Worm (Caenorhabditis elegans) whole organism, L3 larva: ENCODE measurements around the gene F15B9.6.

Source experiments
- ZK546.5 ChIP-seq: sonication (generic microtip); optimal IDR thresholded peaks from 2 replicates; lab custom pipeline; 2017; ENCODE audit warnings: missing biosample characterization, missing genetic modification characterization
- aly-2 ChIP-seq: fragments of 150-350 bp; optimal IDR thresholded peaks from 2 replicates; lab custom pipeline; 2014; ENCODE audit warnings: missing biosample characterization, missing genetic modification characterization
- ceh-16 ChIP-seq: sonication (generic microtip); optimal IDR thresholded peaks from 2 replicates; lab custom pipeline; 2017; ENCODE audit warnings: missing biosample characterization, missing genetic modification characterization
- ceh-28 ChIP-seq: fragments of 150-350 bp; optimal IDR thresholded peaks from 2 replicates; lab custom pipeline; 2014; ENCODE audit warnings: missing biosample characterization, missing genetic modification reagents, missing genetic modification characterization
- egl-27 ChIP-seq: sonication (generic microtip); optimal IDR thresholded peaks from 4 replicates; lab custom pipeline; 2017; ENCODE audit warnings: missing biosample characterization, missing genetic modification reagents, missing genetic modification characterization
- elt-1 ChIP-seq: fragments of 150-350 bp; optimal IDR thresholded peaks from 2 replicates; lab custom pipeline; 2014; ENCODE audit warnings: missing biosample characterization, missing genetic modification characterization
- elt-2 ChIP-seq: sonication (generic microtip); optimal IDR thresholded peaks from 2 replicates; lab custom pipeline; 2016; ENCODE audit warnings: missing genetic modification reagents, mild to moderate bottlenecking, missing genetic modification characterization, missing compliant biosample characterization
- elt-3 ChIP-seq, 3 experiments: fragments of 150-350 bp in 1 of 3; sonication (generic microtip) in 2 of 3; optimal IDR thresholded peaks; 2 replicates in 2 of 3; 4 replicates in 1 of 3; lab custom pipeline; 2014 to 2017; ENCODE audit warnings: missing biosample characterization in 3 of 3, missing genetic modification characterization in 3 of 3
- eor-1 ChIP-seq, 2 experiments: fragments of 150-350 bp; optimal IDR thresholded peaks; 2 replicates each; lab custom pipeline; 2014 to 2018; ENCODE audit warnings: missing biosample characterization in 2 of 2, missing genetic modification characterization in 2 of 2
- fkh-10 ChIP-seq: sonication (generic microtip); optimal IDR thresholded peaks from 2 replicates; lab custom pipeline; 2017; ENCODE audit warnings: missing biosample characterization, missing genetic modification reagents, missing genetic modification characterization
- fkh-2 ChIP-seq: fragments of 150-350 bp; optimal IDR thresholded peaks from 2 replicates; lab custom pipeline; 2014; ENCODE audit warnings: missing biosample characterization, missing genetic modification reagents, missing genetic modification characterization
- fos-1 ChIP-seq: fragments of 150-350 bp; optimal IDR thresholded peaks from 2 replicates; lab custom pipeline; 2014; ENCODE audit warnings: missing biosample characterization, missing genetic modification characterization
- lin-15B ChIP-seq: fragments of 150-350 bp; optimal IDR thresholded peaks from 2 replicates; lab custom pipeline; 2014; ENCODE audit warnings: missing biosample characterization, missing genetic modification characterization
- lin-39 ChIP-seq: fragments of 150-350 bp; optimal IDR thresholded peaks from 2 replicates; lab custom pipeline; 2018; ENCODE audit warnings: missing biosample characterization, missing genetic modification reagents, missing genetic modification characterization
- lsy-12 ChIP-seq: sonication (generic microtip); optimal IDR thresholded peaks from 2 replicates; lab custom pipeline; 2016; ENCODE audit warnings: mild to moderate bottlenecking, missing genetic modification characterization, missing compliant biosample characterization
- mdl-1 ChIP-seq: fragments of 150-350 bp; optimal IDR thresholded peaks from 2 replicates; lab custom pipeline; 2014; ENCODE audit warnings: missing biosample characterization, missing genetic modification characterization
- mml-1 ChIP-seq: fragments of 150-350 bp; sonication (generic microtip); optimal IDR thresholded peaks from 3 replicates; lab custom pipeline; 2014; ENCODE audit warnings: missing biosample characterization, missing genetic modification characterization
- nfya-1 ChIP-seq: sonication (generic microtip); optimal IDR thresholded peaks from 2 replicates; lab custom pipeline; 2017; ENCODE audit warnings: missing genetic modification characterization, mild to moderate bottlenecking, missing compliant biosample characterization, antibody characterized with exemption, moderate library complexity; ENCODE audit not compliant: insufficient read depth
- nhr-11 ChIP-seq: fragments of 150-350 bp; optimal IDR thresholded peaks from 2 replicates; lab custom pipeline; 2014; ENCODE audit warnings: missing biosample characterization, missing genetic modification characterization
- nhr-12 ChIP-seq: fragments of 150-350 bp; optimal IDR thresholded peaks from 2 replicates; lab custom pipeline; 2014; ENCODE audit warnings: missing biosample characterization, missing genetic modification characterization
- nhr-23 ChIP-seq: fragments of 150-350 bp; optimal IDR thresholded peaks from 2 replicates; lab custom pipeline; 2014; ENCODE audit warnings: missing biosample characterization, missing genetic modification reagents, missing genetic modification characterization
- nhr-237 ChIP-seq: fragments of 150-350 bp; optimal IDR thresholded peaks from 2 replicates; lab custom pipeline; 2014; ENCODE audit warnings: missing biosample characterization, missing genetic modification characterization
- nhr-25 ChIP-seq: sonication (generic microtip); optimal IDR thresholded peaks from 2 replicates; lab custom pipeline; 2017; ENCODE audit warnings: missing biosample characterization, missing genetic modification characterization
- nhr-43 ChIP-seq: sonication (generic microtip); optimal IDR thresholded peaks from 2 replicates; lab custom pipeline; 2016; ENCODE audit warnings: mild to moderate bottlenecking, missing genetic modification characterization, missing compliant biosample characterization; ENCODE audit not compliant: poor library complexity, severe bottlenecking
- nhr-67 ChIP-seq: fragments of 150-350 bp; optimal IDR thresholded peaks from 2 replicates; lab custom pipeline; 2014; ENCODE audit warnings: missing biosample characterization, missing genetic modification characterization
- nhr-77 ChIP-seq: fragments of 150-350 bp; optimal IDR thresholded peaks from 2 replicates; lab custom pipeline; 2014; ENCODE audit warnings: missing biosample characterization, missing genetic modification characterization
- pqm-1 ChIP-seq: fragments of 150-350 bp; optimal IDR thresholded peaks from 2 replicates; lab custom pipeline; 2017; ENCODE audit warnings: missing biosample characterization, missing genetic modification characterization, inconsistent platforms
- sea-2 ChIP-seq: fragments of 150-350 bp; sonication (generic microtip); optimal IDR thresholded peaks from 4 replicates; lab custom pipeline; 2014; ENCODE audit warnings: missing biosample characterization, missing genetic modification reagents, missing genetic modification characterization
- snpc-4 ChIP-seq: fragments of 150-350 bp; optimal IDR thresholded peaks from 2 replicates; lab custom pipeline; 2014; ENCODE audit warnings: missing biosample characterization, missing genetic modification characterization
- tbx-2 ChIP-seq: sonication (generic microtip); optimal IDR thresholded peaks from 2 replicates; lab custom pipeline; 2016; ENCODE audit warnings: mild to moderate bottlenecking, missing genetic modification characterization, missing compliant biosample characterization
- unc-39 ChIP-seq: sonication (generic microtip); optimal IDR thresholded peaks from 4 replicates; lab custom pipeline; 2017; ENCODE audit warnings: missing biosample characterization, missing genetic modification characterization
- ztf-11 ChIP-seq: fragments of 150-350 bp; optimal IDR thresholded peaks from 2 replicates; lab custom pipeline; 2014; ENCODE audit warnings: missing biosample characterization, missing genetic modification characterization

F15B9.6 gene

ce11 chrV:12987061-12987460 is 26.9 kb upstream of the F15B9.6 start, which contains the start of gene shw-3:
Gene shw-3, minus strand, starts transcription at chrV:12987161.
- TF ChIP-seq mml-1 (tag; lab: Kevin White, UChicago) (no peak), snpc-4 (no peak), nfya-1 (no peak), lin-39 (tag; lab: Kevin White, UChicago) (no peak), nhr-11 (no peak), fkh-2 (tag; lab: Kevin White, UChicago) (no peak), mdl-1 (tag; lab: Kevin White, UChicago) (no peak), nhr-43 (tag; lab: Kevin White, UChicago) (no peak), nhr-12 (tag; lab: Kevin White, UChicago) (no peak), elt-2 (no peak), nhr-23 (no peak), tbx-2 (tag; lab: Kevin White, UChicago) (no peak), ztf-11 (no peak), egl-27 (no peak), lin-15B (tag; lab: Kevin White, UChicago) (no peak), elt-1 (tag; lab: Kevin White, UChicago) (no peak), nhr-67 (tag; lab: Kevin White, UChicago) (no peak)

DNA sequence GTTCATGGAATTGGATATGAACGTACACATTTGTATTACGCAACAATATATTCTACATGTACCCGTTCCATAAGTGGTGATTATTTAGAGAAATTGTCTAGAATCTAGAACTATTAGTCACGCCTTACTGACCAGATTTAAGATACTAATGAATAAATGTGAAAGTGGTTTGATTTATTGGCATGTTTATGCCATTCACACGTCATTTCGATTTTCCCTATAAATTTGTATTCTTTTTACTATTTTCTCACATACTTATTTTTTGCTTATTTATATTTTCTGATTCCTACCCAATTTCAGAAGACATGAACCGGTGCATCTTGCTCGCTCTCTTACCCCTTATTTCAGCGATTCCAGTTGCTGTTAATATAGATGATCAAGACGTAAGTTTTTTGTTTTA is 25.7 kb upstream of the F15B9.6 start, which contains the start of gene F15B9.8:
Gene F15B9.8, plus strand, starts transcription at position 301 of the 400 bp plus-strand sequence.
- TF ChIP-seq ZK546.5 (tag; lab: Kevin White, UChicago): no peak
- TF ChIP-seq eor-1 (tag; optimal IDR thresholded peaks at IDR 0.05; lab: Kevin White, UChicago): no peak
- TF ChIP-seq lsy-12 (tag; lab: Kevin White, UChicago): no peak
- TF ChIP-seq elt-3 (tag; optimal IDR thresholded peaks at IDR 0.05; lab: Kevin White, UChicago): no peak

- peak; percentile 17 for TF ChIP-seq elt-1 (tag; lab: Kevin White, UChicago)
- no peak for TF ChIP-seq aly-2 (tag; lab: Kevin White, UChicago)
- TF ChIP-seq nhr-25: peak; percentile 73
These were observed 21.1 kb upstream of the F15B9.6 start, which contains the start of the genes F15B9.11 and dsl-7 for ce11 chrV:12992891-12993290. Gene F15B9.11, minus strand, starts transcription at chrV:12992895. Gene dsl-7, plus strand, starts transcription at chrV:12993150.

DNA sequence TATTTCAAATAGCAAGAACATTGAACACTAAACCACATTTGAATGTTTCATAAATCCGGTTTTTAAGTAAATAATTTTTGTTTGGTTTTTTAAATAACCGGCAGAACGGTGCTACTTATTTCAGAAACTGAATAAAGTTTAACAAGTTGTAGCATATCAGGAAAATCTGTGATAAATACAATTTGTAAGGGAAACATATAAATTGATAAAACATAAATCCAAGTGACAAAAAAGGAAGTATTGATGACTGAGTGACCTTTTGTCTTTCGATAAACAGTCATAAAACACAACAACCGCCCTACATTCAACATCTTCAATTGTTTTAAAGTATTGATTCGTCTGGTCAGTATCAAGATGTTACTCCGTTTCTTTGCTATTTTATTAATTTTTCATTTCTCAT is 18.7 kb upstream of the F15B9.6 start, which contains the start of gene far-5:
Gene far-5, plus strand, starts transcription at position 301 of the 400 bp plus-strand sequence.
- TF ChIP-seq nhr-23: peak; percentile 2
- no peak for TF ChIP-seq ZK546.5 (tag; lab: Kevin White, UChicago)
- TF ChIP-seq, all 47 proteins: peak for 1

ce11 chrV:12997422-12997821 is 16.5 kb upstream of the F15B9.6 start, which contains the start of gene far-3:
Gene far-3, minus strand, starts transcription at chrV:12997522.
- no peak for TF ChIP-seq lsy-12 (tag; lab: Kevin White, UChicago)
- no peak for TF ChIP-seq fkh-10
- TF ChIP-seq mml-1 (tag; lab: Kevin White, UChicago): no peak
- TF ChIP-seq fos-1: no peak
- no peak for TF ChIP-seq sea-2 (GFP tag; lab: Kevin White, UChicago)
- TF ChIP-seq fkh-2 (tag; lab: Kevin White, UChicago): no peak
- no peak for TF ChIP-seq nhr-23

- TF ChIP-seq ceh-16 (tag; lab: Kevin White, UChicago) (no peak), unc-39 (no peak), nhr-237 (tag; lab: Kevin White, UChicago) (no peak), nhr-77 (tag; lab: Kevin White, UChicago) (no peak), ceh-28 (tag; lab: Kevin White, UChicago) (no peak), pqm-1 (tag; lab: Kevin White, UChicago) (no peak)
These were observed 14.4 kb upstream of the F15B9.6 start, which contains the start of gene far-4 for ce11 chrV:12999559-12999958. Gene far-4, minus strand, starts transcription at chrV:12999659.
